Worm (Caenorhabditis elegans) whole organism, late embryonic: ENCODE results near the gene K05F6.10.

Source experiments
- ama-1 ChIP-seq: fragments of 150-350 bp; optimal IDR thresholded peaks from 2 replicates; lab custom pipeline; 2014
- ceh-31 ChIP-seq: sonication (generic microtip); optimal IDR thresholded peaks from 2 replicates; lab custom pipeline; 2016; ENCODE audit warnings: missing genetic modification characterization, missing compliant biosample characterization
- ceh-9 ChIP-seq: sonication (generic microtip); optimal IDR thresholded peaks from 2 replicates; lab custom pipeline; 2016; ENCODE audit warnings: mild to moderate bottlenecking, missing genetic modification characterization, inconsistent platforms, missing compliant biosample characterization
- dve-1 ChIP-seq: sonication (generic microtip); optimal IDR thresholded peaks from 2 replicates; lab custom pipeline; 2017; ENCODE audit warnings: antibody characterized with exemption, mild to moderate bottlenecking, missing genetic modification characterization, missing compliant biosample characterization
- ets-4 ChIP-seq: sonication (generic microtip); optimal IDR thresholded peaks from 2 replicates; lab custom pipeline; 2016; ENCODE audit warnings: missing genetic modification characterization, missing compliant biosample characterization
- mec-3 ChIP-seq: sonication (generic microtip); optimal IDR thresholded peaks from 2 replicates; lab custom pipeline; 2016; ENCODE audit warnings: borderline replicate concordance, missing genetic modification characterization, missing compliant biosample characterization
- nfya-1 ChIP-seq: sonication (generic microtip); optimal IDR thresholded peaks from 2 replicates; lab custom pipeline; 2017; ENCODE audit warnings: missing genetic modification characterization, mild to moderate bottlenecking, missing compliant biosample characterization, antibody characterized with exemption, moderate library complexity
- rnt-1 ChIP-seq: sonication (generic microtip); optimal IDR thresholded peaks from 2 replicates; lab custom pipeline; 2016; ENCODE audit warnings: missing genetic modification characterization, missing compliant biosample characterization
- sox-4 ChIP-seq: sonication (generic microtip); optimal IDR thresholded peaks from 2 replicates; lab custom pipeline; 2017; ENCODE audit warnings: mild to moderate bottlenecking, missing genetic modification characterization, inconsistent platforms, missing compliant biosample characterization
- unc-86 ChIP-seq: sonication (generic microtip); optimal IDR thresholded peaks from 2 replicates; lab custom pipeline; 2016; ENCODE audit warnings: missing genetic modification characterization, missing compliant biosample characterization

- no peak for TF ChIP-seq sox-4
- no peak for TF ChIP-seq ceh-9
- TF ChIP-seq ama-1, result no peak
- no peak for TF ChIP-seq rnt-1 (tag; lab: Kevin White, UChicago)
- no peak for TF ChIP-seq mec-3
- no peak for TF ChIP-seq dve-1 (tag; lab: Kevin White, UChicago)
- no peak for TF ChIP-seq ceh-31 (tag; lab: Kevin White, UChicago)
- no peak for TF ChIP-seq unc-86 (tag; lab: Kevin White, UChicago)
- TF ChIP-seq ets-4 (tag; lab: Kevin White, UChicago), result no peak
- no peak for TF ChIP-seq nfya-1 (tag; lab: Kevin White, UChicago)
Measured at ce11 chrII:1535931-1536330, 40.0 kb downstream of the K05F6.10 start, which contains the start of gene fbxb-43.
